Fruit fly (Drosophila melanogaster) whole organism, embryonic: ENCODE measurements around the gene CG42272.

Source experiments
- Ada2b ChIP-seq: fragments of 200-800 bp; sonication (Bioruptor generic); IDR thresholded peaks from 2 replicates; pipeline ENCODE4 v1.3.6; 2022; ENCODE audit warnings: missing biosample characterization, missing genetic modification characterization
- B-H2 ChIP-seq: fragments of 200-800 bp; sonication (Bioruptor generic); optimal IDR thresholded peaks from 2 replicates; lab custom pipeline; 2018; ENCODE audit warnings: missing biosample characterization, mild to moderate bottlenecking, missing genetic modification characterization
- Bteb2 ChIP-seq: fragments of 200-800 bp; sonication (Bioruptor generic); optimal IDR thresholded peaks from 2 replicates; lab custom pipeline; 2016; ENCODE audit warnings: missing biosample characterization, missing genetic modification characterization
- CG11456 ChIP-seq: fragments of 200-800 bp; sonication (Bioruptor generic); IDR thresholded peaks from 3 replicates; pipeline ENCODE4 v1.3.6; 2022; ENCODE audit warnings: missing biosample characterization, missing genetic modification characterization
- CG12155 ChIP-seq: fragments of 200-800 bp; sonication (Bioruptor generic); optimal IDR thresholded peaks from 3 replicates; lab custom pipeline; 2016; ENCODE audit warnings: missing biosample characterization, missing genetic modification characterization
- CG13624 ChIP-seq: fragments of 200-800 bp; sonication (Bioruptor generic); optimal IDR thresholded peaks from 2 replicates; lab custom pipeline; 2016; ENCODE audit warnings: missing biosample characterization, missing genetic modification characterization
- CG15514 ChIP-seq: fragments of 200-800 bp; sonication (Bioruptor generic); optimal IDR thresholded peaks from 3 replicates; lab custom pipeline; 2017; ENCODE audit warnings: missing biosample characterization, missing genetic modification characterization, mild to moderate bottlenecking, moderate library complexity, missing genetic modification reagents
- CG15601 ChIP-seq: fragments of 200-800 bp; sonication (Bioruptor generic); optimal IDR thresholded peaks from 3 replicates; lab custom pipeline; 2019; ENCODE audit warnings: missing biosample characterization, mild to moderate bottlenecking, missing genetic modification characterization, moderate library complexity
- CG17328 ChIP-seq: fragments of 200-800 bp; sonication (Bioruptor generic); IDR thresholded peaks from 2 replicates; pipeline ENCODE4 v1.3.6; 2022; ENCODE audit warnings: missing biosample characterization, missing genetic modification characterization
- CG17612 ChIP-seq: fragments of 200-800 bp; sonication (Bioruptor generic); IDR thresholded peaks from 2 replicates; pipeline ENCODE4 v1.3.6; 2022; ENCODE audit warnings: missing biosample characterization, missing genetic modification characterization
- CG2116 ChIP-seq: fragments of 200-800 bp; sonication (Bioruptor generic); optimal IDR thresholded peaks from 3 replicates; lab custom pipeline; 2018; ENCODE audit warnings: missing biosample characterization, mild to moderate bottlenecking, missing genetic modification characterization
- CG30403 ChIP-seq: fragments of 200-800 bp; sonication (Bioruptor generic); optimal IDR thresholded peaks from 3 replicates; lab custom pipeline; 2016; ENCODE audit warnings: missing biosample characterization, missing genetic modification characterization
- CG32532 ChIP-seq: fragments of 200-800 bp; sonication (Bioruptor generic); IDR thresholded peaks from 2 replicates; pipeline ENCODE4 v1.3.6; 2022; ENCODE audit warnings: missing biosample characterization, missing genetic modification characterization
- CG33213 ChIP-seq: fragments of 200-800 bp; sonication (Bioruptor generic); optimal IDR thresholded peaks from 3 replicates; lab custom pipeline; 2016; ENCODE audit warnings: missing biosample characterization, missing genetic modification characterization
- CG4282 ChIP-seq: fragments of 200-800 bp; sonication (Bioruptor generic); optimal IDR thresholded peaks from 2 replicates; lab custom pipeline; 2016; ENCODE audit warnings: missing biosample characterization, missing genetic modification characterization
- CG8089 ChIP-seq: fragments of 200-800 bp; sonication (Bioruptor generic); optimal IDR thresholded peaks from 3 replicates; lab custom pipeline; 2016; ENCODE audit warnings: missing biosample characterization, missing genetic modification characterization
- D19A ChIP-seq: fragments of 200-800 bp; optimal IDR thresholded peaks from 3 replicates; lab custom pipeline; 2019; ENCODE audit warnings: missing biosample characterization, mild to moderate bottlenecking, missing genetic modification characterization, moderate library complexity
- Dip3 ChIP-seq: fragments of 200-800 bp; sonication (Bioruptor generic); optimal IDR thresholded peaks from 3 replicates; lab custom pipeline; 2016; ENCODE audit warnings: missing biosample characterization, missing genetic modification characterization
- ERR ChIP-seq: fragments of 200-800 bp; sonication (Bioruptor generic); optimal IDR thresholded peaks from 2 replicates; lab custom pipeline; 2016; ENCODE audit warnings: missing biosample characterization, missing genetic modification characterization
- Fer3 ChIP-seq: fragments of 200-800 bp; sonication (Bioruptor generic); optimal IDR thresholded peaks from 2 replicates; lab custom pipeline; 2018; ENCODE audit warnings: missing biosample characterization, mild to moderate bottlenecking, missing genetic modification characterization, moderate library complexity
- Hand ChIP-seq: fragments of 200-800 bp; sonication (Bioruptor generic); optimal IDR thresholded peaks from 2 replicates; lab custom pipeline; 2017; ENCODE audit warnings: mild to moderate bottlenecking, missing biosample characterization, missing genetic modification reagents, missing genetic modification characterization
- Oli ChIP-seq: fragments of 200-800 bp; sonication (Bioruptor generic); optimal IDR thresholded peaks from 2 replicates; lab custom pipeline; 2018; ENCODE audit warnings: missing biosample characterization, mild to moderate bottlenecking, missing genetic modification characterization, moderate library complexity
- Rx ChIP-seq: fragments of 200-800 bp; sonication (Bioruptor generic); IDR thresholded peaks from 2 replicates; pipeline ENCODE4 v1.3.6; 2022; ENCODE audit warnings: missing biosample characterization, missing genetic modification characterization
- Sox102F ChIP-seq: fragments of 200-800 bp; sonication (Bioruptor generic); optimal IDR thresholded peaks from 2 replicates; lab custom pipeline; 2018; ENCODE audit warnings: missing biosample characterization, mild to moderate bottlenecking, missing genetic modification characterization, moderate library complexity
- Xbp1 ChIP-seq: fragments of 200-800 bp; sonication (Bioruptor generic); optimal IDR thresholded peaks from 3 replicates; lab custom pipeline; 2016; ENCODE audit warnings: missing biosample characterization, mild to moderate bottlenecking, missing genetic modification characterization
- al ChIP-seq: fragments of 200-800 bp; sonication (Bioruptor generic); IDR thresholded peaks from 2 replicates; pipeline ENCODE4 v1.3.6; 2022; ENCODE audit warnings: missing biosample characterization, missing genetic modification characterization
- chif ChIP-seq, 2 experiments: fragments of 200-800 bp; sonication (Bioruptor generic); optimal IDR thresholded peaks; 3 replicates each; lab custom pipeline; 2016; ENCODE audit warnings: missing biosample characterization in 2 of 2, missing genetic modification characterization in 2 of 2
- crc ChIP-seq: fragments of 200-800 bp; sonication (Bioruptor generic); optimal IDR thresholded peaks from 2 replicates; lab custom pipeline; 2016; ENCODE audit warnings: missing biosample characterization, missing genetic modification characterization
- dm ChIP-seq: fragments of 200-800 bp; sonication (Bioruptor generic); optimal IDR thresholded peaks from 3 replicates; lab custom pipeline; 2016; ENCODE audit warnings: missing biosample characterization, missing genetic modification characterization
- ems ChIP-seq: fragments of 200-800 bp; sonication (Bioruptor generic); optimal IDR thresholded peaks from 3 replicates; lab custom pipeline; 2016; ENCODE audit warnings: missing biosample characterization, missing genetic modification characterization
- gce ChIP-seq: fragments of 200-800 bp; sonication (Bioruptor generic); IDR thresholded peaks from 3 replicates; pipeline ENCODE4 v1.3.6; 2022; ENCODE audit warnings: missing biosample characterization, missing genetic modification characterization
- gro ChIP-seq: fragments of 200-800 bp; sonication (Bioruptor generic); optimal IDR thresholded peaks from 2 replicates; lab custom pipeline; 2016; ENCODE audit warnings: missing biosample characterization, missing genetic modification characterization
- ham ChIP-seq: fragments of 200-800 bp; sonication (Bioruptor generic); IDR thresholded peaks from 2 replicates; pipeline ENCODE4 v1.3.6; 2022; ENCODE audit warnings: missing biosample characterization, missing genetic modification characterization
- her ChIP-seq: fragments of 200-800 bp; sonication (Bioruptor generic); optimal IDR thresholded peaks from 2 replicates; lab custom pipeline; 2016; ENCODE audit warnings: missing biosample characterization, missing genetic modification characterization
- hkb ChIP-seq, 2 experiments: fragments of 200-800 bp in 1 of 2; fragments of >200 bp in 1 of 2; sonication (Bioruptor generic) in 1 of 2; IDR thresholded peaks in 1 of 2; optimal IDR thresholded peaks in 1 of 2; 2 replicates each; pipeline versions ENCODE4 v1.3.6 to Lab custom; 2017 to 2022; ENCODE audit warnings: missing biosample characterization in 1 of 2, missing genetic modification characterization in 1 of 2
- inv ChIP-seq: fragments of 200-800 bp; sonication (Bioruptor generic); IDR thresholded peaks from 2 replicates; pipeline ENCODE4 v1.3.6; 2022; ENCODE audit warnings: missing biosample characterization, missing genetic modification characterization; ENCODE audit not compliant: partially characterized antibody
- klu ChIP-seq: fragments of 200-800 bp; sonication (Bioruptor generic); IDR thresholded peaks from 2 replicates; pipeline ENCODE4 v1.3.6; 2022; ENCODE audit warnings: missing biosample characterization, missing genetic modification characterization
- lilli ChIP-seq: fragments of 200-800 bp; sonication (Bioruptor generic); optimal IDR thresholded peaks from 3 replicates; lab custom pipeline; 2016; ENCODE audit warnings: missing biosample characterization, missing genetic modification characterization
- lmd ChIP-seq: fragments of 200-800 bp; sonication (Bioruptor generic); IDR thresholded peaks from 2 replicates; pipeline ENCODE4 v1.3.6; 2022; ENCODE audit warnings: missing biosample characterization, missing genetic modification characterization
- mam ChIP-seq: fragments of 200-800 bp; sonication (Bioruptor generic); optimal IDR thresholded peaks from 3 replicates; lab custom pipeline; 2016; ENCODE audit warnings: missing biosample characterization, missing genetic modification characterization
- nerfin-2 ChIP-seq: fragments of 200-800 bp; sonication (Bioruptor generic); IDR thresholded peaks from 2 replicates; pipeline ENCODE4 v1.3.6; 2022; ENCODE audit warnings: missing biosample characterization, missing genetic modification characterization; ENCODE audit not compliant: partially characterized antibody
- pan ChIP-seq, 4 experiments: fragments of >200 bp in 3 of 4; fragments of 200-800 bp in 1 of 4; sonication (Bioruptor generic) in 1 of 4; optimal IDR thresholded peaks in 3 of 4; IDR thresholded peaks in 1 of 4; 2 replicates each; pipeline versions ENCODE4 v1.3.6 to Lab custom; 2017 to 2022; ENCODE audit warnings: missing biosample characterization in 2 of 4, missing genetic modification characterization in 2 of 4, mixed read lengths in 1 of 4
- psq ChIP-seq: fragments of 200-800 bp; sonication (Bioruptor generic); optimal IDR thresholded peaks from 2 replicates; lab custom pipeline; 2017; ENCODE audit warnings: missing biosample characterization, missing genetic modification characterization
- stwl ChIP-seq: fragments of 200-800 bp; sonication (Bioruptor generic); optimal IDR thresholded peaks from 3 replicates; lab custom pipeline; 2018; ENCODE audit warnings: missing biosample characterization, mild to moderate bottlenecking, missing genetic modification characterization, moderate library complexity
- sug ChIP-seq: fragments of 200-800 bp; optimal IDR thresholded peaks from 2 replicates; lab custom pipeline; 2019; ENCODE audit warnings: missing biosample characterization, mild to moderate bottlenecking, missing genetic modification characterization, moderate library complexity
- ttk ChIP-seq: fragments of 200-800 bp; sonication (Bioruptor generic); IDR thresholded peaks from 2 replicates; pipeline ENCODE4 v2.1.2; 2022; ENCODE audit warnings: missing biosample characterization, missing genetic modification characterization
- vfl ChIP-seq: fragments of 200-800 bp; sonication (Bioruptor generic); optimal IDR thresholded peaks from 2 replicates; lab custom pipeline; 2016; ENCODE audit warnings: missing biosample characterization, missing genetic modification characterization
- vvl ChIP-seq: fragments of 200-800 bp; sonication (Bioruptor generic); IDR thresholded peaks from 2 replicates; pipeline ENCODE4 v1.3.6; 2022; ENCODE audit warnings: missing biosample characterization, missing genetic modification characterization
- zen ChIP-seq: fragments of 200-800 bp; sonication (Bioruptor generic); optimal IDR thresholded peaks from 3 replicates; lab custom pipeline; 2018; ENCODE audit warnings: missing biosample characterization, mild to moderate bottlenecking, missing genetic modification characterization, moderate library complexity
- zfh1 ChIP-seq: fragments of 200-800 bp; sonication (Bioruptor generic); IDR thresholded peaks from 3 replicates; pipeline ENCODE4 v1.3.6; 2022; ENCODE audit warnings: missing biosample characterization, missing genetic modification characterization
- zfh2 ChIP-seq: fragments of 200-800 bp; sonication (Bioruptor generic); optimal IDR thresholded peaks from 2 replicates; lab custom pipeline; 2016; ENCODE audit warnings: missing biosample characterization, missing genetic modification characterization

Gene CG42272

dm6 chr3L:5789663-5790062, 13.2 kb upstream of the CG42272 start (continued):
- peak; percentile 63 for TF ChIP-seq CG15601 (tag; lab: Kevin White, UChicago)
- no peak for TF ChIP-seq ham (GFP tag; lab: Robert Waterston, UW)
- peak; percentile 58 for TF ChIP-seq lilli (GFP tag; lab: Kevin White, UChicago)
- peak; percentile 38 for TF ChIP-seq Xbp1
- no peak for TF ChIP-seq inv (GFP tag; lab: Robert Waterston, UW)
- TF ChIP-seq vvl (GFP tag; lab: Robert Waterston, UW), result no peak; the same call in 1 of the 2 replicates
- no peak for TF ChIP-seq pan (optimal IDR thresholded peaks at IDR 0.05; lab: Kevin White, UChicago)
- peak in 1 of 2 experiments; percentile 36 for TF ChIP-seq pan (GFP tag; optimal IDR thresholded peaks at IDR 0.05 in 1 of 2, IDR thresholded peaks at IDR 0.05 in 1 of 2)
- no peak for TF ChIP-seq CG17612 (GFP tag; lab: Robert Waterston, UW)
- no peak for TF ChIP-seq al (GFP tag; lab: Robert Waterston, UW)
- TF ChIP-seq Hand, result no peak
- TF ChIP-seq Sox102F (GFP tag; lab: Kevin White, UChicago), result no peak
- no peak for TF ChIP-seq psq (GFP tag; lab: Kevin White, UChicago)
- peak; percentile 74 for TF ChIP-seq gro (GFP tag; lab: Kevin White, UChicago)
- TF ChIP-seq CG2116 (GFP tag; lab: Kevin White, UChicago), result peak; percentile 45
- TF ChIP-seq zen (tag; lab: Kevin White, UChicago), result no peak
- no peak for TF ChIP-seq nerfin-2 (GFP tag; lab: Robert Waterston, UW)
- TF ChIP-seq D19A (tag; lab: Kevin White, UChicago), result no peak
- peak; percentile 13 for TF ChIP-seq Bteb2 (GFP tag; lab: Kevin White, UChicago)
- no peak for TF ChIP-seq CG4282 (GFP tag; lab: Kevin White, UChicago)
- peak; percentile 47 for TF ChIP-seq CG30403 (GFP tag; lab: Kevin White, UChicago)
- peak in 1 of 2 experiments; percentile 18 for TF ChIP-seq chif (GFP tag; optimal IDR thresholded peaks at IDR 0.05; lab: Kevin White, UChicago)
- peak; percentile 21; the same call in 1 of the 2 replicates for TF ChIP-seq Rx (GFP tag; lab: Robert Waterston, UW)
- TF ChIP-seq crc, result peak; percentile 4
- no peak for TF ChIP-seq gce (GFP tag; lab: Robert Waterston, UW)
- TF ChIP-seq mam, result peak; percentile 39
- TF ChIP-seq her (GFP tag; lab: Kevin White, UChicago), result peak; percentile 54
- TF ChIP-seq hkb (optimal IDR thresholded peaks at IDR 0.05; lab: Kevin White, UChicago), result no peak
- peak; percentile 66 for TF ChIP-seq hkb (GFP tag; IDR thresholded peaks at IDR 0.05; lab: Robert Waterston, UW)
- TF ChIP-seq CG13624 (GFP tag; lab: Kevin White, UChicago), result peak; percentile 65
- peak; percentile 7 for TF ChIP-seq stwl (tag; lab: Kevin White, UChicago)
- TF ChIP-seq Ada2b (GFP tag; lab: Robert Waterston, UW), result peak; percentile 32; the same call in 1 of the 2 replicates
- TF ChIP-seq vfl, result peak; percentile 13
- TF ChIP-seq B-H2, result peak; percentile 41
- TF ChIP-seq ttk (GFP tag; lab: Robert Waterston, UW), result no peak
- TF ChIP-seq CG12155, result peak; percentile 17
- TF ChIP-seq sug, result peak; percentile 46
- peak; percentile 14 for TF ChIP-seq CG33213 (GFP tag; lab: Kevin White, UChicago)
- TF ChIP-seq Oli (tag; lab: Kevin White, UChicago), result no peak
- peak; percentile 33 for TF ChIP-seq ERR (GFP tag; lab: Kevin White, UChicago)
- peak; percentile 48 for TF ChIP-seq ems (GFP tag; lab: Kevin White, UChicago)
- TF ChIP-seq CG32532 (GFP tag; lab: Robert Waterston, UW), result no peak
- TF ChIP-seq CG17328 (GFP tag; lab: Robert Waterston, UW), result no peak
- TF ChIP-seq klu (GFP tag; lab: Robert Waterston, UW), result peak; percentile 52; the same call in 1 of the 2 replicates
- peak; percentile 19 for TF ChIP-seq Fer3 (tag; lab: Kevin White, UChicago)
- TF ChIP-seq CG15514 (GFP tag; lab: Kevin White, UChicago), result peak; percentile 79
- no peak for TF ChIP-seq lmd (GFP tag; lab: Robert Waterston, UW)
- peak; percentile 38 for TF ChIP-seq zfh2 (GFP tag; lab: Kevin White, UChicago)
- 0 out of 3 replicates have a peak, but pooled peaks have one; percentile 29 for TF ChIP-seq zfh1 (GFP tag; lab: Robert Waterston, UW)
- no peak for TF ChIP-seq CG8089 (GFP tag; lab: Kevin White, UChicago)
- no peak for TF ChIP-seq dm
- peak; percentile 22 for TF ChIP-seq Dip3 (GFP tag; lab: Kevin White, UChicago)
- TF ChIP-seq CG11456 (GFP tag; lab: Robert Waterston, UW), result no peak
